Worm (Caenorhabditis elegans): Measurements from ENCODE around the gene sdz-4.

DNA sequence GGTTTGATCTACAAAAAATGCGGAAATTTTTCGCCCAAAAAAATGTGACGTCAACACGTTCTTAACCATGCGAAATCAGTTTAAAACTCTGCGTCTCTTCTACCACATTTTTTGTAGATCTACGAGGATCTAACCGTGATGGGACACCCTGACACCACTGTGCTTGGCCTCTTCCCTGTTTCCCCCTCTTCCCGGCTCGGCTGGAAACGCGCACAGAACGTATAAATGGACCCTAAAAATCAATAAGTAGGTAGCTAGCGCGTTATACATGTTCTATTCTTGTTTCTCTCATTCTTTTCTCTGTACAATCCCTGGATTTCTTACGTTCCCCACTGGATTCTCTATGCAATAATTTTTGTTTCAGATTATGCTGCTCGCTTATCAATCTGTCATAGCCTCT is 35.2 kb upstream of the sdz-4 start, which contains the start of gene fbxc-28:
- TF ChIP-seq flt-1 (GFP tag; IDR thresholded peaks at IDR 0.05) (no peak), tbx-11 (GFP tag; IDR thresholded peaks at IDR 0.05) (no peak), ets-7 (tag; optimal IDR thresholded peaks at IDR 0.05) (no peak), hmg-4 (GFP tag; optimal IDR thresholded peaks at IDR 0.05) (no peak), pes-1 (GFP tag; IDR thresholded peaks at IDR 0.05) (no peak), sea-1 (GFP tag; conservative IDR thresholded peaks at IDR 0.05) (no peak), ceh-13 (GFP tag; optimal IDR thresholded peaks at IDR 0.05) (no peak), ceh-36 (tag; optimal IDR thresholded peaks at IDR 0.05) (no peak)

All from whole organism, early embryonic.